Fruit fly (Drosophila melanogaster) whole organism, embryonic: Measurements from ENCODE around the gene CG14507.
A peak's percentile ranks its signal among the peaks of the same experiment; 100 is the strongest.

ENCODE experiments used
- CG11723 ChIP-seq: fragments of 200-800 bp; sonication (Bioruptor generic); optimal IDR thresholded peaks from 2 replicates; lab custom pipeline; 2017; ENCODE audit warnings: missing biosample characterization, mild to moderate bottlenecking, missing genetic modification characterization
- CG17385 ChIP-seq: fragments of 200-800 bp; sonication (Bioruptor generic); optimal IDR thresholded peaks from 3 replicates; lab custom pipeline; 2018; ENCODE audit warnings: missing biosample characterization, mild to moderate bottlenecking, missing genetic modification characterization
- CG8478 ChIP-seq: fragments of >200 bp; optimal IDR thresholded peaks from 2 replicates; lab custom pipeline; 2018
- Doc3 ChIP-seq: fragments of 200-800 bp; sonication (Bioruptor generic); IDR thresholded peaks from 3 replicates; pipeline ENCODE4 v1.3.6; 2022; ENCODE audit warnings: missing biosample characterization, missing genetic modification characterization; ENCODE audit not compliant: partially characterized antibody
- Ets65A ChIP-seq: fragments of 200-800 bp; sonication (Bioruptor generic); peaks from one replicate; lab custom pipeline; 2016; ENCODE audit warnings: missing biosample characterization, missing genetic modification characterization
- HLH3B ChIP-seq: fragments of 200-800 bp; sonication (Bioruptor generic); IDR thresholded peaks from 2 replicates; pipeline ENCODE4 v1.3.6; 2022; ENCODE audit warnings: missing biosample characterization, missing genetic modification characterization
- Sox100B ChIP-seq: fragments of 200-800 bp; sonication (Bioruptor generic); optimal IDR thresholded peaks from 3 replicates; lab custom pipeline; 2018; ENCODE audit warnings: missing biosample characterization, mild to moderate bottlenecking, missing genetic modification characterization

- TF ChIP-seq CG11723 (GFP tag; lab: Kevin White, UChicago) (no peak), Sox100B (GFP tag; lab: Kevin White, UChicago) (no peak), CG17385 (GFP tag; lab: Kevin White, UChicago) (no peak), Doc3 (GFP tag; lab: Robert Waterston, UW) (no peak), Ets65A (peak; percentile 39), CG8478 (no peak), HLH3B (no peak)
These were observed 22.9 kb upstream of the CG14507 start, which contains the start of gene SP1029 for dm6 chr3R:29250272-29251018.
